Worm (Caenorhabditis elegans): Measurements from ENCODE around the gene phy-2.

Gene phy-2

ce11 chrIV:12236011-12236410, 20.2 kb upstream of the phy-2 start, which contains the start of gene sre-16:
Gene sre-16 (minus strand): TSS chrIV:12236111.
- no peak for TF ChIP-seq nfya-1 (tag; optimal IDR thresholded peaks at IDR 0.05; ENCODE audit: insufficient read depth)
- no peak for TF ChIP-seq lin-39 (tag; optimal IDR thresholded peaks at IDR 0.05)
- no peak for TF ChIP-seq ceh-9 (tag; optimal IDR thresholded peaks at IDR 0.05)
- TF ChIP-seq nhr-23 (tag; optimal IDR thresholded peaks at IDR 0.05) = no peak
- no peak for TF ChIP-seq jun-1 (tag; optimal IDR thresholded peaks at IDR 0.05)
- no peak for TF ChIP-seq nhr-237 (tag; optimal IDR thresholded peaks at IDR 0.05)
- no peak for TF ChIP-seq nhr-11 (tag; optimal IDR thresholded peaks at IDR 0.05)
- no peak for TF ChIP-seq mdl-1 (tag; optimal IDR thresholded peaks at IDR 0.05)
- TF ChIP-seq nhr-12 (tag; optimal IDR thresholded peaks at IDR 0.05) = no peak

ce11 chrIV:12229679-12230078, 13.9 kb upstream of the phy-2 start, which contains the start of gene sre-18:
Gene sre-18 (minus strand): TSS chrIV:12229779.
- no peak for TF ChIP-seq jun-1 (tag; optimal IDR thresholded peaks at IDR 0.05)
- no peak for TF ChIP-seq nhr-25 (tag; optimal IDR thresholded peaks at IDR 0.05)
- no peak for TF ChIP-seq elt-2 (tag; optimal IDR thresholded peaks at IDR 0.05)
- no peak for TF ChIP-seq zag-1 (tag; optimal IDR thresholded peaks at IDR 0.05)
- TF ChIP-seq hmg-11 (tag; optimal IDR thresholded peaks at IDR 0.05) = no peak
- TF ChIP-seq snpc-4 (tag; optimal IDR thresholded peaks at IDR 0.05) = no peak
- TF ChIP-seq nhr-76 (tag; optimal IDR thresholded peaks at IDR 0.05) = no peak
- TF ChIP-seq lin-39 (tag; optimal IDR thresholded peaks at IDR 0.05) = no peak
- no peak for TF ChIP-seq R02D3.7 (tag; optimal IDR thresholded peaks at IDR 0.05)
- no peak for TF ChIP-seq nhr-12 (tag; optimal IDR thresholded peaks at IDR 0.05)
- no peak for TF ChIP-seq nhr-23 (tag; optimal IDR thresholded peaks at IDR 0.05)
- no peak for TF ChIP-seq nhr-11 (tag; optimal IDR thresholded peaks at IDR 0.05)
- TF ChIP-seq ama-1 (optimal IDR thresholded peaks at IDR 0.05) = no peak
- TF ChIP-seq lsy-12 (tag; optimal IDR thresholded peaks at IDR 0.05) = no peak
- TF ChIP-seq elt-1 (tag; optimal IDR thresholded peaks at IDR 0.05) = no peak
- no peak for TF ChIP-seq ztf-11 (tag; optimal IDR thresholded peaks at IDR 0.05)
- TF ChIP-seq mml-1 (tag; optimal IDR thresholded peaks at IDR 0.05) = no peak

- TF ChIP-seq ceh-9 (tag; optimal IDR thresholded peaks at IDR 0.05) = no peak
- TF ChIP-seq unc-62 (GFP tag; optimal IDR thresholded peaks at IDR 0.05) = no peak
- no peak for TF ChIP-seq jun-1 (tag; optimal IDR thresholded peaks at IDR 0.05)
- no peak for TF ChIP-seq nhr-237 (tag; optimal IDR thresholded peaks at IDR 0.05)
- TF ChIP-seq nhr-12 (tag; optimal IDR thresholded peaks at IDR 0.05) = no peak
- no peak for TF ChIP-seq ceh-16 (tag; optimal IDR thresholded peaks at IDR 0.05)
- no peak for TF ChIP-seq nhr-76 (tag; optimal IDR thresholded peaks at IDR 0.05)
- no peak for TF ChIP-seq daf-12 (tag; optimal IDR thresholded peaks at IDR 0.05)
- TF ChIP-seq ZK546.5 (tag; optimal IDR thresholded peaks at IDR 0.05) = no peak
These were observed 11.2 kb upstream of the phy-2 start, which contains the start of gene mlt-3 for ce11 chrIV:12227012-12227411. Gene mlt-3 (minus strand): TSS chrIV:12227112.

ce11 chrIV:12219309-12219708, 3.5 kb upstream of the phy-2 start, which contains the start of gene F35G2.5:
Gene F35G2.5 (plus strand): TSS chrIV:12219609.
- TF ChIP-seq pqm-1 (tag; optimal IDR thresholded peaks at IDR 0.05) (no peak), nhr-76 (tag; optimal IDR thresholded peaks at IDR 0.05) (no peak), ceh-28 (tag; optimal IDR thresholded peaks at IDR 0.05) (no peak), egl-27 (tag; optimal IDR thresholded peaks at IDR 0.05) (no peak), nhr-67 (tag; optimal IDR thresholded peaks at IDR 0.05) (no peak), lin-39 (tag; optimal IDR thresholded peaks at IDR 0.05) (no peak), fkh-2 (tag; optimal IDR thresholded peaks at IDR 0.05) (no peak), nhr-28 (tag; optimal IDR thresholded peaks at IDR 0.05) (no peak), ZK546.5 (tag; optimal IDR thresholded peaks at IDR 0.05) (no peak), sea-2 (GFP tag; optimal IDR thresholded peaks at IDR 0.05) (no peak), elt-3 (tag; optimal IDR thresholded peaks at IDR 0.05) (no peak), jun-1 (tag; optimal IDR thresholded peaks at IDR 0.05) (no peak), fos-1 (tag; optimal IDR thresholded peaks at IDR 0.05) (no peak), ceh-16 (tag; optimal IDR thresholded peaks at IDR 0.05) (no peak), nhr-12 (tag; optimal IDR thresholded peaks at IDR 0.05) (no peak)

- no peak for TF ChIP-seq pqm-1 (tag; optimal IDR thresholded peaks at IDR 0.05)
These were observed 2.5 kb upstream of the phy-2 start for ce11 chrIV:12218253-12218652.
